Fruit fly (Drosophila melanogaster) whole organism, embryonic: ENCODE measurements around the gene CG7509.

Experiments
- Atf-2 ChIP-seq: fragments of 200-800 bp; sonication (Bioruptor generic); optimal IDR thresholded peaks from 2 replicates; lab custom pipeline; 2016; ENCODE audit warnings: missing biosample characterization, missing genetic modification characterization
- CG11085 ChIP-seq: fragments of 200-800 bp; sonication (Bioruptor generic); IDR thresholded peaks from 2 replicates; pipeline ENCODE4 v1.3.6; 2022; ENCODE audit warnings: missing biosample characterization, missing genetic modification characterization
- CG11504 ChIP-seq: fragments of 200-800 bp; sonication (Bioruptor generic); optimal IDR thresholded peaks from 3 replicates; lab custom pipeline; 2019; ENCODE audit warnings: missing biosample characterization, mild to moderate bottlenecking, missing genetic modification characterization, moderate library complexity
- CG15601 ChIP-seq: fragments of 200-800 bp; sonication (Bioruptor generic); optimal IDR thresholded peaks from 3 replicates; lab custom pipeline; 2019; ENCODE audit warnings: missing biosample characterization, mild to moderate bottlenecking, missing genetic modification characterization, moderate library complexity
- CG1603 ChIP-seq: fragments of 200-800 bp; sonication (Bioruptor generic); optimal IDR thresholded peaks from 2 replicates; lab custom pipeline; 2019; ENCODE audit warnings: missing biosample characterization, mild to moderate bottlenecking, missing genetic modification characterization, moderate library complexity
- CG31365 ChIP-seq: fragments of 200-800 bp; sonication (Bioruptor generic); optimal IDR thresholded peaks from 2 replicates; lab custom pipeline; 2018; ENCODE audit warnings: missing biosample characterization, mild to moderate bottlenecking, missing genetic modification characterization
- CG6689 ChIP-seq: fragments of 200-800 bp; sonication (Bioruptor generic); IDR thresholded peaks from 2 replicates; pipeline ENCODE4 v1.3.6; 2022; ENCODE audit warnings: missing biosample characterization, missing genetic modification characterization
- CG8290 ChIP-seq, 3 experiments: fragments of 200-800 bp; sonication (Bioruptor generic); optimal IDR thresholded peaks; 2 replicates each; lab custom pipeline; 2016 to 2019; ENCODE audit warnings: missing biosample characterization in 3 of 3, missing genetic modification characterization in 3 of 3, mild to moderate bottlenecking in 2 of 3, moderate library complexity in 1 of 3
- CG8478 ChIP-seq: fragments of >200 bp; optimal IDR thresholded peaks from 2 replicates; lab custom pipeline; 2018
- CG9609 ChIP-seq: fragments of 200-800 bp; sonication (Bioruptor generic); optimal IDR thresholded peaks from 3 replicates; lab custom pipeline; 2016; ENCODE audit warnings: missing biosample characterization, missing genetic modification characterization
- CTCF ChIP-seq: fragments of 200-800 bp; sonication (Bioruptor generic); optimal IDR thresholded peaks from 2 replicates; lab custom pipeline; 2017; ENCODE audit warnings: missing biosample characterization, mild to moderate bottlenecking, missing genetic modification characterization, moderate library complexity
- Dref ChIP-seq: fragments of 200-800 bp; sonication (Bioruptor generic); IDR thresholded peaks from 2 replicates; pipeline ENCODE4 v1.3.6; 2022; ENCODE audit warnings: missing biosample characterization, missing genetic modification characterization
- Elba2 ChIP-seq: fragments of 200-800 bp; sonication (Bioruptor generic); optimal IDR thresholded peaks from 3 replicates; lab custom pipeline; 2016; ENCODE audit warnings: missing biosample characterization, missing genetic modification characterization
- Hsf ChIP-seq: fragments of 200-800 bp; sonication (Bioruptor generic); optimal IDR thresholded peaks from 3 replicates; lab custom pipeline; 2016; ENCODE audit warnings: missing biosample characterization, missing genetic modification characterization
- Jarid2 ChIP-seq: fragments of 200-800 bp; sonication (Bioruptor generic); optimal IDR thresholded peaks from 3 replicates; lab custom pipeline; 2017; ENCODE audit warnings: mild to moderate bottlenecking, missing biosample characterization, missing genetic modification reagents, missing genetic modification characterization
- Lhr ChIP-seq: fragments of 200-800 bp; sonication (Bioruptor generic); optimal IDR thresholded peaks from 3 replicates; lab custom pipeline; 2017; ENCODE audit warnings: mild to moderate bottlenecking, missing biosample characterization, missing genetic modification reagents, missing genetic modification characterization
- Med ChIP-seq: fragments of 200-800 bp; sonication (Bioruptor generic); peaks from one replicate; lab custom pipeline; 2016; ENCODE audit warnings: missing biosample characterization, missing genetic modification characterization, mild to moderate bottlenecking, inconsistent platforms, moderate library complexity
- NFAT ChIP-seq: fragments of 200-800 bp; sonication (Bioruptor generic); IDR thresholded peaks from 2 replicates; pipeline ENCODE4 v1.3.6; 2022; ENCODE audit warnings: missing biosample characterization, missing genetic modification characterization
- Pdp1 ChIP-seq, 2 experiments: fragments of 200-800 bp; sonication (Bioruptor generic); optimal IDR thresholded peaks; 3 replicates each; lab custom pipeline; 2016; ENCODE audit warnings: missing biosample characterization in 2 of 2, missing genetic modification characterization in 2 of 2, mild to moderate bottlenecking in 1 of 2, moderate library complexity in 1 of 2
- Scr ChIP-seq: fragments of 200-800 bp; sonication (Bioruptor generic); IDR thresholded peaks from 2 replicates; pipeline ENCODE4 v1.3.6; 2022; ENCODE audit warnings: missing biosample characterization, missing genetic modification characterization; ENCODE audit not compliant: partially characterized antibody
- bsh ChIP-seq, 2 experiments: fragments of 200-800 bp; sonication (Bioruptor generic); optimal IDR thresholded peaks; 2 replicates each; lab custom pipeline; 2017 to 2018; ENCODE audit warnings: mild to moderate bottlenecking in 2 of 2, missing biosample characterization in 2 of 2, missing genetic modification characterization in 2 of 2, moderate library complexity in 1 of 2
- cg ChIP-seq: fragments of 200-800 bp; sonication (Bioruptor generic); optimal IDR thresholded peaks from 3 replicates; lab custom pipeline; 2019; ENCODE audit warnings: missing biosample characterization, mild to moderate bottlenecking, missing genetic modification characterization, moderate library complexity
- chinmo ChIP-seq: fragments of 200-800 bp; sonication (Bioruptor generic); IDR thresholded peaks from 4 replicates; pipeline ENCODE4 v1.3.6; 2022; ENCODE audit warnings: missing biosample characterization, missing genetic modification characterization; ENCODE audit not compliant: partially characterized antibody
- corto ChIP-seq: fragments of 200-800 bp; sonication (Bioruptor generic); optimal IDR thresholded peaks from 2 replicates; lab custom pipeline; 2016; ENCODE audit warnings: missing biosample characterization, mild to moderate bottlenecking, missing genetic modification characterization, moderate library complexity
- crc ChIP-seq: fragments of 200-800 bp; sonication (Bioruptor generic); optimal IDR thresholded peaks from 2 replicates; lab custom pipeline; 2016; ENCODE audit warnings: missing biosample characterization, missing genetic modification characterization
- dmrt99B ChIP-seq: fragments of 200-800 bp; sonication (Bioruptor generic); optimal IDR thresholded peaks from 2 replicates; lab custom pipeline; 2018; ENCODE audit warnings: missing biosample characterization, mild to moderate bottlenecking, missing genetic modification characterization, moderate library complexity
- fd64A ChIP-seq: fragments of 200-800 bp; sonication (Bioruptor generic); optimal IDR thresholded peaks from 3 replicates; lab custom pipeline; 2018; ENCODE audit warnings: missing biosample characterization, mild to moderate bottlenecking, missing genetic modification characterization
- fru ChIP-seq: fragments of >200 bp; optimal IDR thresholded peaks from 2 replicates; lab custom pipeline; 2017
- gfzf ChIP-seq: fragments of 200-800 bp; sonication (Bioruptor generic); optimal IDR thresholded peaks from 2 replicates; lab custom pipeline; 2016; ENCODE audit warnings: missing biosample characterization, mild to moderate bottlenecking, missing genetic modification characterization, moderate library complexity
- h ChIP-seq: fragments of >200 bp; optimal IDR thresholded peaks from 2 replicates; lab custom pipeline; 2017
- hkb ChIP-seq, 2 experiments: fragments of 200-800 bp in 1 of 2; fragments of >200 bp in 1 of 2; sonication (Bioruptor generic) in 1 of 2; IDR thresholded peaks in 1 of 2; optimal IDR thresholded peaks in 1 of 2; 2 replicates each; pipeline versions ENCODE4 v1.3.6 to Lab custom; 2017 to 2022; ENCODE audit warnings: missing biosample characterization in 1 of 2, missing genetic modification characterization in 1 of 2
- ind ChIP-seq: fragments of 200-800 bp; sonication (Bioruptor generic); optimal IDR thresholded peaks from 3 replicates; lab custom pipeline; 2016; ENCODE audit warnings: missing biosample characterization, missing genetic modification characterization
- lbe ChIP-seq: fragments of 200-800 bp; sonication (Bioruptor generic); optimal IDR thresholded peaks from 2 replicates; lab custom pipeline; 2016; ENCODE audit warnings: missing biosample characterization, mild to moderate bottlenecking, missing genetic modification characterization
- lola ChIP-seq, 3 experiments: fragments of >200 bp in 2 of 3; fragments of 200-800 bp in 1 of 3; sonication (Bioruptor generic) in 1 of 3; optimal IDR thresholded peaks; 2 replicates each; lab custom pipeline; 2017 to 2019; ENCODE audit warnings: missing biosample characterization in 3 of 3, missing genetic modification characterization in 3 of 3, mild to moderate bottlenecking in 1 of 3, moderate library complexity in 1 of 3
- lov ChIP-seq, 2 experiments: fragments of 200-800 bp in 1 of 2; fragments of >200 bp in 1 of 2; sonication (Bioruptor generic) in 1 of 2; IDR thresholded peaks in 1 of 2; optimal IDR thresholded peaks in 1 of 2; 2 replicates in 1 of 2; 3 replicates in 1 of 2; pipeline versions ENCODE4 v1.3.6 to Lab custom; 2017 to 2022; ENCODE audit warnings: missing biosample characterization in 1 of 2, missing genetic modification characterization in 1 of 2
- odd ChIP-seq: fragments of 200-800 bp; sonication (Bioruptor generic); optimal IDR thresholded peaks from 2 replicates; lab custom pipeline; 2017; ENCODE audit warnings: missing biosample characterization, mild to moderate bottlenecking, missing genetic modification characterization
- onecut ChIP-seq: fragments of 200-800 bp; sonication (Bioruptor generic); IDR thresholded peaks from 2 replicates; pipeline ENCODE4 v1.3.6; 2022; ENCODE audit warnings: missing biosample characterization, missing genetic modification characterization
- otp ChIP-seq: fragments of 200-800 bp; sonication (Bioruptor generic); IDR thresholded peaks from 3 replicates; pipeline ENCODE4, ENCODE4 v1.3.6; 2022; ENCODE audit warnings: missing biosample characterization, missing genetic modification characterization
- pita ChIP-seq: fragments of 200-800 bp; sonication (Bioruptor generic); optimal IDR thresholded peaks from 2 replicates; lab custom pipeline; 2017; ENCODE audit warnings: missing biosample characterization, mild to moderate bottlenecking, missing genetic modification characterization
- pzg ChIP-seq: fragments of 200-800 bp; sonication (Bioruptor generic); optimal IDR thresholded peaks from 3 replicates; lab custom pipeline; 2018; ENCODE audit warnings: missing biosample characterization, mild to moderate bottlenecking, missing genetic modification characterization, moderate library complexity
- sim ChIP-seq: fragments of 200-800 bp; sonication (Bioruptor generic); IDR thresholded peaks from 2 replicates; pipeline ENCODE4 v1.3.6; 2022; ENCODE audit warnings: missing biosample characterization, missing genetic modification characterization
- stwl ChIP-seq: fragments of 200-800 bp; sonication (Bioruptor generic); optimal IDR thresholded peaks from 3 replicates; lab custom pipeline; 2018; ENCODE audit warnings: missing biosample characterization, mild to moderate bottlenecking, missing genetic modification characterization, moderate library complexity
- tap ChIP-seq: fragments of 200-800 bp; optimal IDR thresholded peaks from 3 replicates; lab custom pipeline; 2019; ENCODE audit warnings: missing biosample characterization, mild to moderate bottlenecking, missing genetic modification characterization, moderate library complexity
- usp ChIP-seq: fragments of >200 bp; optimal IDR thresholded peaks from 2 replicates; lab custom pipeline; 2017; ENCODE audit warnings: missing biosample characterization, missing genetic modification characterization
- vnd ChIP-seq: fragments of 200-800 bp; sonication (Bioruptor generic); IDR thresholded peaks from 3 replicates; pipeline ENCODE4 v1.3.6; 2022; ENCODE audit warnings: missing biosample characterization, missing genetic modification characterization; ENCODE audit not compliant: partially characterized antibody
- wor ChIP-seq: fragments of 200-800 bp; sonication (Bioruptor generic); IDR thresholded peaks from 2 replicates; pipeline ENCODE4 v1.3.6; 2022; ENCODE audit warnings: missing biosample characterization, missing genetic modification characterization
- z ChIP-seq: fragments of 200-800 bp; sonication (Bioruptor generic); IDR thresholded peaks from 3 replicates; pipeline ENCODE4 v1.3.6; 2022; ENCODE audit warnings: missing biosample characterization, missing genetic modification characterization

CG7509 gene

DNA sequence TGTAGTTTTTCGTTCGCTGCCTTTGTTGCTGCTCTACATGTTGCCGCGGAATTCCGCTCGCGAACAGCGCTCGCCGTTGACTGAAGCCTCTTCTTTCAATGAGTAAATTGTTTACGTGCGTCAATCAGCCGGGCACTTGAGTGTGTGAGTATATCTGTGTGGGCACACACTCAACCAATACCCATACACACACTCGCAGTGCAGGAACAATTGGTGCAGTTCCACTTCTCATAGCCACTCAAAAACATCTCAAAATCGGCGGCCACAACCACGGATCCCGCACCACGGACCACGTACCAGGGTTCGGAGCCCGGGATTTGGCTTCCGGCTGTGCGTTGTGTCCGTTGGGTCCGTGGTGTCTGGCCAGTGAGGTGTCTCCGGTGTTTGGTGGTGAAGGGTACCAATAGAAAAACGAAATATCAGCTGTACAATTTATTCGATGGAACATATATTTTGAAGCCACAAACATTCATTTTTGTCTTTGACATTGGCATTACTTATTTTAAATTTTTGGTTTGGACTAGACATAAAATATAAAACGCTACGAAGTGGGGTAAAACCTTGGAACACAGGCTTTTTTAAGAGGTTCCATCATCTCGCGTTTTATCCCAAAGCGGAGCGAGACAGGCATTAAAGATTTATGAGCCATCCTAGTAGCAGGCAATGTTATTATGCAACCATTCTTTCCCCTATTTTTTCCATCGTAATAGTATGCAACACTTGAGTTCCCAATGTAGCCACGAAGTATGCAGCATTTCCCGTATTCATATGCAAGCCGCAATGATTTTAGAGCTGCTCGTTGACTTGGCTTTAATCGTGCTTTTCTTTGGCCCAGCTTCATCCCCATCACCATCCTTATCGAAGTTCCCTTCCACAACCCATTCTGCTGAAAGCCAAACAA lies 35.2 kb upstream of the CG7509 start, which contains the start of gene CG13707:
Gene CG13707 (minus strand): TSS at position 70 of the 901 bp plus-strand sequence.
- peak; percentile 23 for TF ChIP-seq pzg (GFP tag; lab: Kevin White, UChicago)
- TF ChIP-seq CG9609 (GFP tag; lab: Kevin White, UChicago), result no peak
- no peak for TF ChIP-seq CG31365 (tag; lab: Kevin White, UChicago)
- TF ChIP-seq CG6689 (GFP tag; lab: Robert Waterston, UW), result peak; percentile 19; the same call in 1 of the 2 replicates
- TF ChIP-seq h (lab: Kevin White, UChicago), result no peak
- TF ChIP-seq ind (GFP tag; lab: Kevin White, UChicago), result no peak
- TF ChIP-seq z, result peak; percentile 96
- no peak for TF ChIP-seq wor (GFP tag; lab: Robert Waterston, UW)
- TF ChIP-seq lola (GFP tag; optimal IDR thresholded peaks at IDR 0.05; lab: Kevin White, UChicago), result no peak
- TF ChIP-seq crc (GFP tag; lab: Kevin White, UChicago), result no peak
- no peak for TF ChIP-seq bsh (GFP tag; optimal IDR thresholded peaks at IDR 0.05; lab: Kevin White, UChicago)
- no peak for TF ChIP-seq corto (GFP tag; lab: Kevin White, UChicago)
- peak; percentile 22; the same call in 1 of the 2 replicates for TF ChIP-seq NFAT (GFP tag; lab: Robert Waterston, UW)
- no peak for TF ChIP-seq lov (optimal IDR thresholded peaks at IDR 0.05; lab: Kevin White, UChicago)
- TF ChIP-seq lov (GFP tag; IDR thresholded peaks at IDR 0.05; lab: Robert Waterston, UW), result 0 out of 3 replicates have a peak, but pooled peaks have one; percentile 26
- TF ChIP-seq pita (GFP tag; lab: Kevin White, UChicago), result peak; percentile 58
- no peak for TF ChIP-seq Hsf (GFP tag; lab: Kevin White, UChicago)
- TF ChIP-seq dmrt99B (tag; lab: Kevin White, UChicago), result peak; percentile 8
- 0 out of 2 replicates have a peak, but pooled peaks have one; percentile 17 for TF ChIP-seq Dref (GFP tag; lab: Robert Waterston, UW)
- TF ChIP-seq onecut (GFP tag; lab: Robert Waterston, UW), result no peak
- no peak for TF ChIP-seq odd (GFP tag; lab: Kevin White, UChicago)
- TF ChIP-seq fd64A (GFP tag; lab: Kevin White, UChicago), result peak; percentile 17
- TF ChIP-seq CG11085 (GFP tag; lab: Robert Waterston, UW), result peak; percentile 27; the same call in 1 of the 2 replicates
- TF ChIP-seq Atf-2, result no peak
- no peak for TF ChIP-seq CG1603 (tag; lab: Kevin White, UChicago)
- TF ChIP-seq cg, result peak; percentile 72
- TF ChIP-seq Med (GFP tag; lab: Kevin White, UChicago), result peak; percentile 10
- peak; percentile 90 for TF ChIP-seq CG15601
- TF ChIP-seq CTCF (GFP tag; lab: Kevin White, UChicago), result peak; percentile 80
- TF ChIP-seq CG8290 (GFP tag; optimal IDR thresholded peaks at IDR 0.05; lab: Kevin White, UChicago), result no peak
- peak in 1 of 2 experiments; percentile 30 for TF ChIP-seq CG8290 (tag; optimal IDR thresholded peaks at IDR 0.05; lab: Kevin White, UChicago)
- TF ChIP-seq CG11504 (tag; lab: Kevin White, UChicago), result peak; percentile 50
- no peak for TF ChIP-seq lbe (GFP tag; lab: Kevin White, UChicago)
- no peak for TF ChIP-seq sim (GFP tag; lab: Robert Waterston, UW)
- TF ChIP-seq hkb (optimal IDR thresholded peaks at IDR 0.05; lab: Kevin White, UChicago), result no peak
- TF ChIP-seq hkb (GFP tag; IDR thresholded peaks at IDR 0.05; lab: Robert Waterston, UW), result no peak
- TF ChIP-seq Elba2 (GFP tag; lab: Kevin White, UChicago), result no peak
- peak in 1 of 2 experiments; percentile 56 for TF ChIP-seq Pdp1 (GFP tag; optimal IDR thresholded peaks at IDR 0.05; lab: Kevin White, UChicago)
- TF ChIP-seq Jarid2 (GFP tag; lab: Kevin White, UChicago), result peak; percentile 56
- 0 out of 4 replicates have a peak, but pooled peaks have one; percentile 62 for TF ChIP-seq chinmo (GFP tag; lab: Robert Waterston, UW)
- peak; percentile 35 for TF ChIP-seq gfzf (GFP tag; lab: Kevin White, UChicago)
- peak; percentile 15; the same call in 1 of the 3 replicates for TF ChIP-seq vnd (GFP tag; lab: Robert Waterston, UW)
- no peak for TF ChIP-seq Scr
- no peak for TF ChIP-seq usp (GFP tag; lab: Kevin White, UChicago)
- no peak for TF ChIP-seq fru (lab: Kevin White, UChicago)
- no peak for TF ChIP-seq stwl
- 0 out of 3 replicates have a peak, but pooled peaks have one; percentile 16 for TF ChIP-seq otp (GFP tag; lab: Robert Waterston, UW)
- peak; percentile 3 for TF ChIP-seq Lhr (GFP tag; lab: Kevin White, UChicago)
- TF ChIP-seq tap (tag; lab: Kevin White, UChicago), result no peak
- TF ChIP-seq CG8478 (lab: Kevin White, UChicago), result peak; percentile 76
